Fruit fly (Drosophila melanogaster) whole organism, embryonic: Measurements from ENCODE around the gene Ir94h.

ENCODE experiments used
- Ada2b ChIP-seq: fragments of 200-800 bp; sonication (Bioruptor generic); IDR thresholded peaks from 2 replicates; pipeline ENCODE4 v1.3.6; 2022; ENCODE audit warnings: missing biosample characterization, missing genetic modification characterization
- B-H1 ChIP-seq: fragments of 200-800 bp; sonication (Bioruptor generic); IDR thresholded peaks from 3 replicates; pipeline ENCODE4 v1.3.6; 2022; ENCODE audit warnings: missing biosample characterization, missing genetic modification characterization
- BEAF-32 ChIP-seq: fragments of 200-800 bp; sonication (Bioruptor generic); optimal IDR thresholded peaks from 3 replicates; lab custom pipeline; 2017; ENCODE audit warnings: missing biosample characterization, missing genetic modification characterization, mild to moderate bottlenecking, moderate library complexity, missing genetic modification reagents
- CG10462 ChIP-seq: fragments of 200-800 bp; sonication (Bioruptor generic); optimal IDR thresholded peaks from 2 replicates; lab custom pipeline; 2016; ENCODE audit warnings: missing biosample characterization, missing genetic modification characterization
- CG11085 ChIP-seq: fragments of 200-800 bp; sonication (Bioruptor generic); IDR thresholded peaks from 2 replicates; pipeline ENCODE4 v1.3.6; 2022; ENCODE audit warnings: missing biosample characterization, missing genetic modification characterization
- CG11695 ChIP-seq: fragments of 200-800 bp; sonication (Bioruptor generic); IDR thresholded peaks from 3 replicates; pipeline ENCODE4 v1.3.6; 2022; ENCODE audit warnings: missing biosample characterization, missing genetic modification characterization
- CG15269 ChIP-seq: fragments of 200-800 bp; sonication (Bioruptor generic); optimal IDR thresholded peaks from 2 replicates; lab custom pipeline; 2018; ENCODE audit warnings: missing biosample characterization, mild to moderate bottlenecking, missing genetic modification characterization, moderate library complexity
- CG15601 ChIP-seq: fragments of 200-800 bp; sonication (Bioruptor generic); optimal IDR thresholded peaks from 3 replicates; lab custom pipeline; 2019; ENCODE audit warnings: missing biosample characterization, mild to moderate bottlenecking, missing genetic modification characterization, moderate library complexity
- CG17359 ChIP-seq: fragments of 200-800 bp; sonication (Bioruptor generic); optimal IDR thresholded peaks from 3 replicates; lab custom pipeline; 2018; ENCODE audit warnings: missing biosample characterization, mild to moderate bottlenecking, missing genetic modification characterization, moderate library complexity
- CG2199 ChIP-seq: fragments of 200-800 bp; sonication (Bioruptor generic); IDR thresholded peaks from 3 replicates; pipeline ENCODE4 v1.3.6; 2022; ENCODE audit warnings: missing biosample characterization, missing genetic modification characterization
- CG2678 ChIP-seq: fragments of 200-800 bp; sonication (Bioruptor generic); optimal IDR thresholded peaks from 3 replicates; lab custom pipeline; 2019; ENCODE audit warnings: missing biosample characterization, mild to moderate bottlenecking, missing genetic modification characterization, moderate library complexity
- CG2889 ChIP-seq: fragments of 200-800 bp; sonication (Bioruptor generic); IDR thresholded peaks from 3 replicates; pipeline ENCODE4 v1.3.6; 2022; ENCODE audit warnings: missing biosample characterization, missing genetic modification characterization
- CG31224 ChIP-seq: fragments of 200-800 bp; sonication (Bioruptor generic); IDR thresholded peaks from 2 replicates; pipeline ENCODE4 v1.3.6; 2022; ENCODE audit warnings: missing biosample characterization, missing genetic modification characterization
- CG32772 ChIP-seq: fragments of 200-800 bp; sonication (Bioruptor generic); IDR thresholded peaks from 2 replicates; pipeline ENCODE4 v1.3.6; 2022; ENCODE audit warnings: missing biosample characterization, missing genetic modification characterization
- CG42726 ChIP-seq: fragments of 200-800 bp; sonication (Bioruptor generic); IDR thresholded peaks from 2 replicates; pipeline ENCODE4 v1.3.6; 2022; ENCODE audit warnings: missing biosample characterization, missing genetic modification characterization; ENCODE audit not compliant: partially characterized antibody
- CG5953 ChIP-seq: fragments of 200-800 bp; sonication (Bioruptor generic); IDR thresholded peaks from 2 replicates; pipeline ENCODE4 v1.3.6; 2022; ENCODE audit warnings: missing biosample characterization, missing genetic modification characterization
- CG6272 ChIP-seq: fragments of 200-800 bp; sonication (Bioruptor generic); IDR thresholded peaks from 2 replicates; pipeline ENCODE4 v1.3.6; 2022; ENCODE audit warnings: missing biosample characterization, missing genetic modification characterization
- CG7271 ChIP-seq: fragments of 200-800 bp; sonication (Bioruptor generic); optimal IDR thresholded peaks from 2 replicates; lab custom pipeline; 2018; ENCODE audit warnings: missing biosample characterization, mild to moderate bottlenecking, missing genetic modification characterization, moderate library complexity
- CG7357 ChIP-seq: fragments of 200-800 bp; sonication (Bioruptor generic); IDR thresholded peaks from 3 replicates; pipeline ENCODE4 v1.3.6; 2022; ENCODE audit warnings: missing biosample characterization, missing genetic modification characterization
- CG8281 ChIP-seq: fragments of 200-800 bp; sonication (Bioruptor generic); optimal IDR thresholded peaks from 2 replicates; lab custom pipeline; 2018; ENCODE audit warnings: missing biosample characterization, mild to moderate bottlenecking, missing genetic modification characterization, moderate library complexity
- CG9876 ChIP-seq: fragments of 200-800 bp; sonication (Bioruptor generic); optimal IDR thresholded peaks from 2 replicates; lab custom pipeline; 2016; ENCODE audit warnings: missing biosample characterization, missing genetic modification characterization
- D19A ChIP-seq: fragments of 200-800 bp; optimal IDR thresholded peaks from 3 replicates; lab custom pipeline; 2019; ENCODE audit warnings: missing biosample characterization, mild to moderate bottlenecking, missing genetic modification characterization, moderate library complexity
- Doc2 ChIP-seq: fragments of 200-800 bp; sonication (Bioruptor generic); IDR thresholded peaks from 2 replicates; pipeline ENCODE4 v1.3.6; 2022; ENCODE audit warnings: missing biosample characterization, missing genetic modification characterization
- Doc3 ChIP-seq: fragments of 200-800 bp; sonication (Bioruptor generic); IDR thresholded peaks from 3 replicates; pipeline ENCODE4 v1.3.6; 2022; ENCODE audit warnings: missing biosample characterization, missing genetic modification characterization; ENCODE audit not compliant: partially characterized antibody
- Ets65A ChIP-seq: fragments of 200-800 bp; sonication (Bioruptor generic); peaks from one replicate; lab custom pipeline; 2016; ENCODE audit warnings: missing biosample characterization, missing genetic modification characterization
- HLH3B ChIP-seq: fragments of 200-800 bp; sonication (Bioruptor generic); IDR thresholded peaks from 2 replicates; pipeline ENCODE4 v1.3.6; 2022; ENCODE audit warnings: missing biosample characterization, missing genetic modification characterization
- Hr51 ChIP-seq, 2 experiments: fragments of 200-800 bp; sonication (Bioruptor generic); optimal IDR thresholded peaks; 2 replicates in 1 of 2; 3 replicates in 1 of 2; lab custom pipeline; 2016 to 2018; ENCODE audit warnings: missing biosample characterization in 2 of 2, missing genetic modification characterization in 2 of 2, mild to moderate bottlenecking in 1 of 2, moderate library complexity in 1 of 2
- Hsf ChIP-seq: fragments of 200-800 bp; sonication (Bioruptor generic); optimal IDR thresholded peaks from 3 replicates; lab custom pipeline; 2016; ENCODE audit warnings: missing biosample characterization, missing genetic modification characterization
- YL-1 ChIP-seq: fragments of 200-800 bp; sonication (Bioruptor generic); optimal IDR thresholded peaks from 3 replicates; lab custom pipeline; 2017; ENCODE audit warnings: missing biosample characterization, mild to moderate bottlenecking, missing genetic modification characterization
- corto ChIP-seq: fragments of 200-800 bp; sonication (Bioruptor generic); optimal IDR thresholded peaks from 2 replicates; lab custom pipeline; 2016; ENCODE audit warnings: missing biosample characterization, mild to moderate bottlenecking, missing genetic modification characterization, moderate library complexity
- dimm ChIP-seq: fragments of 200-800 bp; sonication (Bioruptor generic); IDR thresholded peaks from 2 replicates; pipeline ENCODE4 v1.3.6; 2022; ENCODE audit warnings: missing biosample characterization, missing genetic modification characterization
- ind ChIP-seq: fragments of 200-800 bp; sonication (Bioruptor generic); optimal IDR thresholded peaks from 3 replicates; lab custom pipeline; 2016; ENCODE audit warnings: missing biosample characterization, missing genetic modification characterization
- lmd ChIP-seq: fragments of 200-800 bp; sonication (Bioruptor generic); IDR thresholded peaks from 2 replicates; pipeline ENCODE4 v1.3.6; 2022; ENCODE audit warnings: missing biosample characterization, missing genetic modification characterization
- luna ChIP-seq: fragments of 200-800 bp; sonication (Bioruptor generic); optimal IDR thresholded peaks from 2 replicates; lab custom pipeline; 2016; ENCODE audit warnings: missing biosample characterization, missing genetic modification characterization
- nerfin-1 ChIP-seq: fragments of 200-800 bp; sonication (Bioruptor generic); optimal IDR thresholded peaks from 3 replicates; lab custom pipeline; 2019; ENCODE audit warnings: missing biosample characterization, mild to moderate bottlenecking, missing genetic modification characterization, moderate library complexity
- pho ChIP-seq: fragments of 200-800 bp; sonication (Bioruptor generic); optimal IDR thresholded peaks from 2 replicates; lab custom pipeline; 2016; ENCODE audit warnings: missing biosample characterization, missing genetic modification characterization
- ranshi ChIP-seq: fragments of 200-800 bp; sonication (Bioruptor generic); IDR thresholded peaks from 2 replicates; pipeline ENCODE4 v1.3.6; 2022; ENCODE audit warnings: missing biosample characterization, missing genetic modification characterization
- row ChIP-seq: fragments of 200-800 bp; sonication (Bioruptor generic); IDR thresholded peaks from 3 replicates; pipeline ENCODE4 v1.3.6; 2022; ENCODE audit warnings: missing biosample characterization, missing genetic modification characterization
- sim ChIP-seq: fragments of 200-800 bp; sonication (Bioruptor generic); IDR thresholded peaks from 2 replicates; pipeline ENCODE4 v1.3.6; 2022; ENCODE audit warnings: missing biosample characterization, missing genetic modification characterization
- sima ChIP-seq: fragments of 200-800 bp; sonication (Bioruptor generic); optimal IDR thresholded peaks from 2 replicates; lab custom pipeline; 2016; ENCODE audit warnings: missing biosample characterization, missing genetic modification characterization
- slbo ChIP-seq: fragments of 200-800 bp; sonication (Bioruptor generic); IDR thresholded peaks from 2 replicates; pipeline ENCODE4 v1.3.6; 2022; ENCODE audit warnings: missing biosample characterization, missing genetic modification characterization
- sr ChIP-seq: fragments of 200-800 bp; sonication (Bioruptor generic); IDR thresholded peaks from 3 replicates; pipeline ENCODE4 v1.3.6; 2022; ENCODE audit warnings: missing biosample characterization, missing genetic modification characterization
- usp ChIP-seq: fragments of >200 bp; optimal IDR thresholded peaks from 2 replicates; lab custom pipeline; 2017; ENCODE audit warnings: missing biosample characterization, missing genetic modification characterization

Ir94h gene

dm6 chr3R:23486743-23487142 is 558 bp upstream of the Ir94h start (continued):
- TF ChIP-seq ranshi (GFP tag; lab: Robert Waterston, UW), result no peak
- TF ChIP-seq CG11085, result no peak
- no peak for TF ChIP-seq sima
- peak; percentile 13 for TF ChIP-seq corto (GFP tag; lab: Kevin White, UChicago)
- no peak for TF ChIP-seq CG10462 (GFP tag; lab: Kevin White, UChicago)
- TF ChIP-seq CG5953 (GFP tag; lab: Robert Waterston, UW), result no peak
- TF ChIP-seq Hsf (GFP tag; lab: Kevin White, UChicago), result no peak
- peak; percentile 77 for TF ChIP-seq Ets65A (GFP tag; lab: Kevin White, UChicago)
- no peak for TF ChIP-seq CG7271 (tag; lab: Kevin White, UChicago)
- TF ChIP-seq Hr51 (GFP tag; optimal IDR thresholded peaks at IDR 0.05; lab: Kevin White, UChicago), result no peak
- TF ChIP-seq CG31224 (GFP tag; lab: Robert Waterston, UW), result no peak
- no peak for TF ChIP-seq sim (GFP tag; lab: Robert Waterston, UW)
- TF ChIP-seq CG6272, result no peak

dm6 chr3R:23496488-23496887 is 9.2 kb downstream of the Ir94h start:
- TF ChIP-seq CG15269 (no peak), YL-1 (no peak)
- TF ChIP-seq, all 482 proteins: peak for 0

dm6 chr3R:23497241-23497640 is 9.9 kb downstream of the Ir94h start:
- TF ChIP-seq B-H1 (GFP tag; lab: Robert Waterston, UW) (no peak), row (GFP tag; lab: Robert Waterston, UW) (peak; percentile 43; the same call in 1 of the 3 replicates), D19A (tag; lab: Kevin White, UChicago) (peak; percentile 81)

- TF ChIP-seq BEAF-32 (GFP tag; lab: Kevin White, UChicago), result no peak
- no peak for TF ChIP-seq CG9876 (GFP tag; lab: Kevin White, UChicago)
- peak; percentile 96 for TF ChIP-seq CG8281 (tag; lab: Kevin White, UChicago)
- TF ChIP-seq CG2889, result no peak
These were observed 16.2 kb downstream of the Ir94h start for dm6 chr3R:23503511-23503910.

dm6 chr3R:23504760-23505159 is 17.5 kb downstream of the Ir94h start:
- TF ChIP-seq CG42726 (GFP tag; lab: Robert Waterston, UW), result no peak
- TF ChIP-seq sr (GFP tag; lab: Robert Waterston, UW), result no peak
- no peak for TF ChIP-seq CG15601
- no peak for TF ChIP-seq lmd
- no peak for TF ChIP-seq CG32772
- no peak for TF ChIP-seq CG7357 (GFP tag; lab: Robert Waterston, UW)
- TF ChIP-seq ind, result no peak
- no peak for TF ChIP-seq dimm (GFP tag; lab: Robert Waterston, UW)
- no peak for TF ChIP-seq nerfin-1 (tag; lab: Kevin White, UChicago)

dm6 chr3R:23507376-23507775 is 20.1 kb downstream of the Ir94h start, which contains the start of gene CG34289:
Gene CG34289 (minus strand): TSS chr3R:23507476.
- TF ChIP-seq HLH3B, result no peak
- no peak for TF ChIP-seq slbo (GFP tag; lab: Robert Waterston, UW)
- TF ChIP-seq CG11695, result no peak
- no peak for TF ChIP-seq CG2199 (GFP tag; lab: Robert Waterston, UW)
- no peak for TF ChIP-seq pho (GFP tag; lab: Kevin White, UChicago)
- no peak for TF ChIP-seq CG17359 (tag; lab: Kevin White, UChicago)
- no peak for TF ChIP-seq Doc3 (GFP tag; lab: Robert Waterston, UW)
- TF ChIP-seq CG2678 (tag; lab: Kevin White, UChicago), result no peak
- no peak for TF ChIP-seq usp (GFP tag; lab: Kevin White, UChicago)
- TF ChIP-seq Doc2 (GFP tag; lab: Robert Waterston, UW), result no peak
- no peak for TF ChIP-seq luna (GFP tag; lab: Kevin White, UChicago)
- TF ChIP-seq Ada2b, result no peak
